Worm (Caenorhabditis elegans): Measurements from ENCODE around the gene nhr-188.

Gene nhr-188

ce11 chrV:3825190-3825589, 32.5 kb downstream of the nhr-188 start:
- TF ChIP-seq unc-55 (GFP tag; optimal IDR thresholded peaks at IDR 0.05) (no peak), npax-4 (tag; optimal IDR thresholded peaks at IDR 0.05) (no peak), lin-11 (tag; optimal IDR thresholded peaks at IDR 0.05) (no peak), eyg-1 (tag; optimal IDR thresholded peaks at IDR 0.05) (no peak), K02D7.2 (tag; optimal IDR thresholded peaks at IDR 0.05) (no peak), che-1 (tag; optimal IDR thresholded peaks at IDR 0.05) (no peak), ceh-30 (tag; optimal IDR thresholded peaks at IDR 0.05) (no peak), T23F11.4 (GFP tag; optimal IDR thresholded peaks at IDR 0.05) (no peak), syd-9 (tag; optimal IDR thresholded peaks at IDR 0.05) (no peak), pag-3 (tag; optimal IDR thresholded peaks at IDR 0.05; ENCODE audit: borderline replicate concordance) (no peak), ztf-16 (tag; optimal IDR thresholded peaks at IDR 0.05) (no peak), dmd-4 (tag; optimal IDR thresholded peaks at IDR 0.05; ENCODE audit: borderline replicate concordance) (no peak), elt-4 (tag; optimal IDR thresholded peaks at IDR 0.05) (no peak), odd-2 (tag; optimal IDR thresholded peaks at IDR 0.05) (no peak)

ce11 chrV:3820875-3821274, 36.8 kb downstream of the nhr-188 start:
- no peak for TF ChIP-seq eyg-1 (tag; optimal IDR thresholded peaks at IDR 0.05)
- TF ChIP-seq hlh-30 (tag; optimal IDR thresholded peaks at IDR 0.05; ENCODE audit: insufficient read depth) = no peak
- TF ChIP-seq pag-3 (tag; optimal IDR thresholded peaks at IDR 0.05; ENCODE audit: borderline replicate concordance) = no peak
- no peak for TF ChIP-seq K02D7.2 (tag; optimal IDR thresholded peaks at IDR 0.05)
- no peak for TF ChIP-seq ceh-31 (tag; optimal IDR thresholded peaks at IDR 0.05)
- TF ChIP-seq elt-2 (tag; optimal IDR thresholded peaks at IDR 0.05) = no peak

- no peak for TF ChIP-seq fkh-6 (tag; optimal IDR thresholded peaks at IDR 0.05)
- peak; percentile 44 for TF ChIP-seq unc-42 (tag; optimal IDR thresholded peaks at IDR 0.05)
- peak; percentile 3 for TF ChIP-seq ceh-31 (tag; optimal IDR thresholded peaks at IDR 0.05)
Measured at ce11 chrV:3814938-3815337, 42.7 kb downstream of the nhr-188 start, which contains the start of gene H10D18.1. Gene H10D18.1, plus strand, starts transcription at chrV:3815214.

- TF ChIP-seq npax-4 (tag; optimal IDR thresholded peaks at IDR 0.05) (no peak), ceh-24 (tag; optimal IDR thresholded peaks at IDR 0.05) (no peak), odd-2 (tag; optimal IDR thresholded peaks at IDR 0.05) (no peak), F13H6.1 (tag; optimal IDR thresholded peaks at IDR 0.05) (no peak), pag-3 (tag; optimal IDR thresholded peaks at IDR 0.05; ENCODE audit: borderline replicate concordance) (no peak)
Measured at ce11 chrV:3814009-3814408, 43.7 kb downstream of the nhr-188 start.

- TF ChIP-seq ceh-48 (tag; optimal IDR thresholded peaks at IDR 0.05) (no peak), ceh-6 (GFP tag; optimal IDR thresholded peaks at IDR 0.05) (no peak), ceh-31 (tag; optimal IDR thresholded peaks at IDR 0.05) (no peak)
Measured at ce11 chrV:3812291-3812690, 45.4 kb downstream of the nhr-188 start, which contains the start of gene scl-12. Gene scl-12, plus strand, starts transcription at chrV:3812591.

ce11 chrV:3811541-3811940, 46.1 kb downstream of the nhr-188 start, which contains the start of gene scl-13:
Gene scl-13, minus strand, starts transcription at chrV:3811641.
- TF ChIP-seq hlh-8 (tag; optimal IDR thresholded peaks at IDR 0.05) = no peak
- no peak for TF ChIP-seq ets-4 (tag; optimal IDR thresholded peaks at IDR 0.05)
- TF ChIP-seq T23F11.4 (GFP tag; optimal IDR thresholded peaks at IDR 0.05) = no peak
- TF ChIP-seq tbx-7 (tag; optimal IDR thresholded peaks at IDR 0.05) = no peak
- TF ChIP-seq sox-2 (GFP tag; IDR thresholded peaks at IDR 0.05) = no peak
- no peak for TF ChIP-seq elt-4 (tag; optimal IDR thresholded peaks at IDR 0.05)
- no peak for TF ChIP-seq hlh-15 (tag; optimal IDR thresholded peaks at IDR 0.05)
- no peak for TF ChIP-seq ceh-30 (tag; optimal IDR thresholded peaks at IDR 0.05)
- no peak for TF ChIP-seq ref-2 (tag; optimal IDR thresholded peaks at IDR 0.05)

- TF ChIP-seq mec-3 (tag; optimal IDR thresholded peaks at IDR 0.05; ENCODE audit: borderline replicate concordance) (no peak), ceh-45 (GFP tag; IDR thresholded peaks at IDR 0.05) (no peak), ceh-31 (tag; optimal IDR thresholded peaks at IDR 0.05) (no peak), pha-2 (tag; optimal IDR thresholded peaks at IDR 0.05) (no peak), unc-42 (tag; optimal IDR thresholded peaks at IDR 0.05) (no peak), hlh-8 (tag; optimal IDR thresholded peaks at IDR 0.05) (no peak), ceh-2 (tag; optimal IDR thresholded peaks at IDR 0.05) (no peak), T23F11.4 (GFP tag; optimal IDR thresholded peaks at IDR 0.05) (no peak), pag-3 (tag; optimal IDR thresholded peaks at IDR 0.05; ENCODE audit: borderline replicate concordance) (no peak), hlh-15 (tag; optimal IDR thresholded peaks at IDR 0.05) (no peak), ets-4 (tag; optimal IDR thresholded peaks at IDR 0.05) (no peak)
Measured at ce11 chrV:3810035-3810434, 47.6 kb downstream of the nhr-188 start.
